Worm (Caenorhabditis elegans) whole organism, L4 larva: ENCODE results near the gene mpk-2.

Experiments
- F10B5.3 ChIP-seq: sonication (generic microtip); optimal IDR thresholded peaks from 2 replicates; lab custom pipeline; 2016; ENCODE audit warnings: mild to moderate bottlenecking, missing genetic modification characterization, missing compliant biosample characterization
- Y75B8A.6 ChIP-seq: fragments of 200-800 bp; sonication (Bioruptor generic); IDR thresholded peaks from 2 replicates; pipeline ENCODE4 v1.3.6; 2022; ENCODE audit warnings: missing genetic modification reagents, missing genetic modification characterization, missing compliant biosample characterization
- ceh-28 ChIP-seq: fragments of 150-350 bp; optimal IDR thresholded peaks from 2 replicates; lab custom pipeline; 2014; ENCODE audit warnings: missing biosample characterization, missing genetic modification reagents, missing genetic modification characterization
- ceh-32 ChIP-seq: sonication (generic microtip); optimal IDR thresholded peaks from 2 replicates; lab custom pipeline; 2016; ENCODE audit warnings: mild to moderate bottlenecking, missing genetic modification characterization, missing compliant biosample characterization; ENCODE audit not compliant: poor library complexity
- ceh-44 ChIP-seq: fragments of 200-800 bp; sonication (Bioruptor generic); IDR thresholded peaks from 2 replicates; pipeline ENCODE4 v1.3.6; 2022; ENCODE audit warnings: missing genetic modification reagents, missing genetic modification characterization, missing compliant biosample characterization
- ceh-62 ChIP-seq: sonication (generic microtip); optimal IDR thresholded peaks from 2 replicates; lab custom pipeline; 2017; ENCODE audit warnings: missing biosample characterization, missing genetic modification characterization
- cey-2 ChIP-seq: sonication (generic microtip); optimal IDR thresholded peaks from 3 replicates; lab custom pipeline; 2017; ENCODE audit warnings: missing genetic modification characterization, mild to moderate bottlenecking, missing compliant biosample characterization, antibody characterized with exemption, borderline replicate concordance; ENCODE audit not compliant: insufficient read depth
- dmd-8 ChIP-seq: fragments of 200-800 bp; sonication (Bioruptor generic); IDR thresholded peaks from 2 replicates; pipeline ENCODE4 v1.3.6; 2022; ENCODE audit warnings: missing genetic modification characterization, missing compliant biosample characterization
- dpl-1 ChIP-seq: fragments of 150-350 bp; optimal IDR thresholded peaks from 2 replicates; lab custom pipeline; 2014; ENCODE audit warnings: missing biosample characterization, missing genetic modification reagents, missing genetic modification characterization
- egl-43 ChIP-seq: fragments of 200-800 bp; sonication (Bioruptor generic); IDR thresholded peaks from 2 replicates; pipeline ENCODE4 v1.3.6; 2022; ENCODE audit warnings: missing genetic modification reagents, missing genetic modification characterization, missing compliant biosample characterization
- fkh-10 ChIP-seq: fragments of 150-350 bp; optimal IDR thresholded peaks from 2 replicates; lab custom pipeline; 2014; ENCODE audit warnings: missing biosample characterization, missing genetic modification reagents, missing genetic modification characterization
- gei-8 ChIP-seq: fragments of 200-800 bp; sonication (Bioruptor generic); optimal IDR thresholded peaks from 2 replicates; lab custom pipeline; 2018; ENCODE audit warnings: mild to moderate bottlenecking, missing genetic modification characterization, missing compliant biosample characterization
- hlh-11 ChIP-seq: fragments of 200-800 bp; sonication (Bioruptor generic); optimal IDR thresholded peaks from 2 replicates; lab custom pipeline; 2018; ENCODE audit warnings: mild to moderate bottlenecking, missing genetic modification characterization, missing compliant biosample characterization
- hmg-1.1 ChIP-seq: fragments of 200-800 bp; sonication (Bioruptor generic); IDR thresholded peaks from 2 replicates; pipeline ENCODE4 v1.3.6; 2022; ENCODE audit warnings: missing genetic modification reagents, missing genetic modification characterization, missing compliant biosample characterization
- lim-7 ChIP-seq: fragments of 200-800 bp; sonication (Bioruptor generic); IDR thresholded peaks from 2 replicates; pipeline ENCODE4 v1.3.6; 2022; ENCODE audit warnings: missing genetic modification characterization, missing compliant biosample characterization
- lin-29 ChIP-seq: fragments of 200-800 bp; sonication (Bioruptor generic); IDR thresholded peaks from 2 replicates; pipeline ENCODE4 v1.3.6; 2022; ENCODE audit warnings: missing genetic modification reagents, missing genetic modification characterization, missing compliant biosample characterization
- lsy-2 ChIP-seq, 2 experiments: fragments of 150-350 bp in 1 of 2; sonication (generic microtip) in 1 of 2; optimal IDR thresholded peaks; 2 replicates each; lab custom pipeline; 2014 to 2017; ENCODE audit warnings: missing biosample characterization in 2 of 2, missing genetic modification characterization in 2 of 2
- mes-2 ChIP-seq: sonication (generic microtip); optimal IDR thresholded peaks from 2 replicates; lab custom pipeline; 2016; ENCODE audit warnings: missing genotype, mild to moderate bottlenecking, missing genetic modification characterization, missing compliant biosample characterization; ENCODE audit not compliant: poor library complexity, severe bottlenecking
- nhr-11 ChIP-seq: fragments of 150-350 bp; optimal IDR thresholded peaks from 2 replicates; lab custom pipeline; 2014; ENCODE audit warnings: missing biosample characterization, missing genetic modification characterization
- nhr-41 ChIP-seq: fragments of 200-800 bp; sonication (Bioruptor generic); IDR thresholded peaks from 2 replicates; pipeline ENCODE4 v1.3.6; 2022; ENCODE audit warnings: missing genetic modification reagents, missing genetic modification characterization, missing compliant biosample characterization
- pha-4 ChIP-seq, 2 experiments: fragments of 150-350 bp in 1 of 2; fragments of 200-800 bp in 1 of 2; sonication (Bioruptor generic) in 1 of 2; IDR thresholded peaks in 1 of 2; optimal IDR thresholded peaks in 1 of 2; 2 replicates each; pipeline versions ENCODE4 v1.3.6 to Lab custom; 2014 to 2022; ENCODE audit warnings: missing genetic modification characterization in 2 of 2, missing genetic modification reagents in 2 of 2, missing biosample characterization in 1 of 2, missing compliant biosample characterization in 1 of 2
- php-3 ChIP-seq: fragments of 200-800 bp; sonication (Bioruptor generic); IDR thresholded peaks from 2 replicates; pipeline ENCODE4 v1.3.6; 2022; ENCODE audit warnings: missing genetic modification reagents, missing genetic modification characterization, missing compliant biosample characterization
- pqm-1 ChIP-seq: sonication (generic microtip); optimal IDR thresholded peaks from 2 replicates; lab custom pipeline; 2017; ENCODE audit warnings: missing biosample characterization, missing genetic modification characterization
- sdz-12 ChIP-seq: fragments of 200-800 bp; sonication (Bioruptor generic); optimal IDR thresholded peaks from 2 replicates; lab custom pipeline; 2018; ENCODE audit warnings: mild to moderate bottlenecking, missing genetic modification characterization, missing compliant biosample characterization
- spr-1 ChIP-seq: sonication (generic microtip); optimal IDR thresholded peaks from 2 replicates; lab custom pipeline; 2016; ENCODE audit warnings: mild to moderate bottlenecking, missing genetic modification characterization, missing compliant biosample characterization
- spr-3 ChIP-seq: fragments of 200-800 bp; sonication (Bioruptor generic); optimal IDR thresholded peaks from 2 replicates; lab custom pipeline; 2018; ENCODE audit warnings: mild to moderate bottlenecking, missing genetic modification characterization, missing compliant biosample characterization
- tag-97 ChIP-seq: fragments of 200-800 bp; sonication (Bioruptor generic); IDR thresholded peaks from 2 replicates; pipeline ENCODE4 v1.3.6; 2022; ENCODE audit warnings: missing genetic modification characterization, missing compliant biosample characterization
- unc-130 ChIP-seq: sonication (generic microtip); optimal IDR thresholded peaks from 2 replicates; lab custom pipeline; 2016; ENCODE audit warnings: missing genetic modification reagents, missing genetic modification characterization, missing compliant biosample characterization
- vab-7 ChIP-seq: fragments of 200-800 bp; sonication (Bioruptor generic); IDR thresholded peaks from 2 replicates; pipeline ENCODE4 v1.3.6; 2022; ENCODE audit warnings: missing genetic modification reagents, missing genetic modification characterization, missing compliant biosample characterization
- zfp-2 ChIP-seq: sonication (generic microtip); optimal IDR thresholded peaks from 2 replicates; lab custom pipeline; 2016; ENCODE audit warnings: mild to moderate bottlenecking, missing genetic modification characterization, missing compliant biosample characterization
- ztf-11 ChIP-seq: fragments of 150-350 bp; optimal IDR thresholded peaks from 2 replicates; lab custom pipeline; 2014; ENCODE audit warnings: missing biosample characterization, missing genetic modification characterization

mpk-2 gene

DNA sequence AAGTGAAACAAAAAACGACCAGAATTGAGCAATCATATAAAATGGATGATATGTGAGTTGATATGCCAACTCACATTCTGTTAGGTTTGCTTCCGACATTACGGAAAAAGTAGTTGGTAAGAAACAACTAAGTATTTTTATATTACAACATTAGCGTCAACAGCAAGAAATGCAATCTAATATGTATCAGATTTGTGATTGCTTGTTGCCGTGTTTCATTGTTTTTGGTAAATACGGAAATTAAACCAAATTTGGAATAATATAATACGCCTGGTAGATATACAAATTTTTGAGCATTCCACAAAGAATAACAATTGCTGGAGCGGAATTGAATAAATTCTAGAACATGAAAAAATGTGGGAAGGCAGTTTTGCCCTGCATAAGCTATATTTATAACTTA, 50.6 kb downstream of the mpk-2 start, which contains the start of gene srb-12:
srb-12 (minus strand) TSS at position 101 of the 400 bp plus-strand sequence.
- TF ChIP-seq lsy-2 (tag; optimal IDR thresholded peaks at IDR 0.05; lab: Kevin White, UChicago) (no peak), zfp-2 (tag; lab: Kevin White, UChicago) (no peak), cey-2 (tag; lab: Kevin White, UChicago) (no peak), nhr-41 (GFP tag; lab: Robert Waterston, UW) (no peak), gei-8 (no peak), egl-43 (GFP tag; lab: Robert Waterston, UW) (no peak), lim-7 (no peak), F10B5.3 (tag; lab: Kevin White, UChicago) (no peak), mes-2 (no peak), Y75B8A.6 (GFP tag; lab: Robert Waterston, UW) (no peak), hmg-1.1 (no peak)

DNA sequence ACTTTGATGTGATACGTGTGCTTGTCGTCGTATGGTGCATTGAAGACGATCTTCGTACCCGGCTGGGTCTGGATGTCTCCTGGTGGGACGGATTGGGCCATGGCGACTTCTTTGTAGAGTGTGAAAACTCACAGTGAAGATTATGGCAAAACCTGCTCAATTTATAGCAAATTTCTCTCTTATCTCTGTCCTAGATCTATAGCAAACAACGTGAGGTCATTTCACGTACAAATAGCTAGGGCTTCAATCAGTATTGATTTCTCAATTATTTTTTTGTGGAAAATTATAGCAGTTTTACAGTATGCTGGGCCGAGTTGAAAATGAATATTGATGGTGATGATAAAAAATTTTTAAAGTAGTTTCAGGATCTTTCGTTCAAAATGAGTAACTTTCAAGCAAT, 53.1 kb downstream of the mpk-2 start, which contains the start of gene msp-45:
msp-45 (minus strand) TSS at position 101 of the 400 bp plus-strand sequence.
- TF ChIP-seq spr-3 (GFP tag; lab: Kevin White, UChicago): no peak
- TF ChIP-seq unc-130: no peak
- no peak for TF ChIP-seq lin-29 (GFP tag; lab: Robert Waterston, UW)
- TF ChIP-seq egl-43 (GFP tag; lab: Robert Waterston, UW): no peak
- no peak for TF ChIP-seq dpl-1 (GFP tag; lab: Kevin White, UChicago)
- TF ChIP-seq ztf-11 (tag; lab: Kevin White, UChicago): no peak
- no peak for TF ChIP-seq ceh-44
- no peak for TF ChIP-seq vab-7 (GFP tag; lab: Robert Waterston, UW)
- TF ChIP-seq pha-4 (GFP tag; IDR thresholded peaks at IDR 0.05; lab: Robert Waterston, UW): no peak
- no peak for TF ChIP-seq pha-4 (tag; optimal IDR thresholded peaks at IDR 0.05; lab: Kevin White, UChicago)
- TF ChIP-seq sdz-12 (GFP tag; lab: Kevin White, UChicago): no peak
- no peak for TF ChIP-seq ceh-32 (tag; lab: Kevin White, UChicago)
- TF ChIP-seq spr-1 (tag; lab: Kevin White, UChicago): no peak
- TF ChIP-seq pqm-1 (tag; lab: Kevin White, UChicago): no peak
- no peak for TF ChIP-seq fkh-10 (GFP tag; lab: Kevin White, UChicago)
- no peak for TF ChIP-seq tag-97 (GFP tag; lab: Robert Waterston, UW)
- TF ChIP-seq, all 104 proteins: peak for 0

DNA sequence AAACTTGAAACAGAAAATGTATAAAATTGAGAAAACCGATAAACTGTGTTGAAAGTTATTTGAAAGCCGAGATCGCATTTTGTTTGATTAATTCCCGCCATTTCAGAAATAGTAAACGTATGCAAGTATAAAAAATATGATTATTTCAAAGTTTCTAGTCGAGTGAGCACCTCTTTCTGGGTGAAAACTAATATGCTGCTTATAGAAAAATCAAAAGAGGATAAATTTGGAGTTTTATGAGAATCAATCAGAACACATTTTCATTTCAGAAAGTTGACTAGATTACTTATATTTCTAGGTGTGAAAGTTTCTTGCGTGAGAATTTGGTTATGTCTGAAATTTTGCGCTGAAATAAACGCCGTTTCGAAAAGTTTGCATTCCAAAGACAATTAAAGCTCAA, 53.6 kb downstream of the mpk-2 start, which contains the start of gene srb-13:
srb-13 (minus strand) TSS at position 101 of the 400 bp plus-strand sequence.
- TF ChIP-seq php-3 (GFP tag; lab: Robert Waterston, UW) (no peak), dmd-8 (GFP tag; lab: Robert Waterston, UW) (no peak), ceh-28 (no peak), ceh-62 (tag; lab: Kevin White, UChicago) (no peak), hlh-11 (tag; lab: Kevin White, UChicago) (no peak), nhr-11 (tag; lab: Kevin White, UChicago) (no peak)
- TF ChIP-seq, all 104 proteins: peak for 0
